Worm (Caenorhabditis elegans): Measurements from ENCODE around the gene asg-2.

- no peak for TF ChIP-seq nhr-12 (tag; optimal IDR thresholded peaks at IDR 0.05)
- TF ChIP-seq lin-13 (tag; optimal IDR thresholded peaks at IDR 0.05), result no peak
- TF ChIP-seq ces-1 (GFP tag; optimal IDR thresholded peaks at IDR 0.05), result no peak
- no peak for TF ChIP-seq nhr-2 (tag; optimal IDR thresholded peaks at IDR 0.05)
- no peak for TF ChIP-seq unc-62 (GFP tag; optimal IDR thresholded peaks at IDR 0.05)
- no peak for TF ChIP-seq ceh-39 (tag; optimal IDR thresholded peaks at IDR 0.05)
- TF ChIP-seq snpc-4 (tag; optimal IDR thresholded peaks at IDR 0.05), result no peak
- TF ChIP-seq cnd-1 (tag; optimal IDR thresholded peaks at IDR 0.05), result no peak
- TF ChIP-seq elt-3 (tag; optimal IDR thresholded peaks at IDR 0.05), result no peak
- no peak for TF ChIP-seq ztf-11 (tag; optimal IDR thresholded peaks at IDR 0.05)
- TF ChIP-seq sem-2 (GFP tag; optimal IDR thresholded peaks at IDR 0.05), result no peak
- TF ChIP-seq ceh-43 (GFP tag; optimal IDR thresholded peaks at IDR 0.05), result no peak
- TF ChIP-seq pha-4 (tag; optimal IDR thresholded peaks at IDR 0.05), result no peak
- no peak for TF ChIP-seq mls-2 (tag; optimal IDR thresholded peaks at IDR 0.05)
Observed at ce11 chrX:6865839-6866238, 24.8 kb downstream of the asg-2 start, which contains the start of gene odr-10.
